Fruit fly (Drosophila melanogaster): ENCODE measurements around the gene CheA87a.

The CheA87a gene

DNA sequence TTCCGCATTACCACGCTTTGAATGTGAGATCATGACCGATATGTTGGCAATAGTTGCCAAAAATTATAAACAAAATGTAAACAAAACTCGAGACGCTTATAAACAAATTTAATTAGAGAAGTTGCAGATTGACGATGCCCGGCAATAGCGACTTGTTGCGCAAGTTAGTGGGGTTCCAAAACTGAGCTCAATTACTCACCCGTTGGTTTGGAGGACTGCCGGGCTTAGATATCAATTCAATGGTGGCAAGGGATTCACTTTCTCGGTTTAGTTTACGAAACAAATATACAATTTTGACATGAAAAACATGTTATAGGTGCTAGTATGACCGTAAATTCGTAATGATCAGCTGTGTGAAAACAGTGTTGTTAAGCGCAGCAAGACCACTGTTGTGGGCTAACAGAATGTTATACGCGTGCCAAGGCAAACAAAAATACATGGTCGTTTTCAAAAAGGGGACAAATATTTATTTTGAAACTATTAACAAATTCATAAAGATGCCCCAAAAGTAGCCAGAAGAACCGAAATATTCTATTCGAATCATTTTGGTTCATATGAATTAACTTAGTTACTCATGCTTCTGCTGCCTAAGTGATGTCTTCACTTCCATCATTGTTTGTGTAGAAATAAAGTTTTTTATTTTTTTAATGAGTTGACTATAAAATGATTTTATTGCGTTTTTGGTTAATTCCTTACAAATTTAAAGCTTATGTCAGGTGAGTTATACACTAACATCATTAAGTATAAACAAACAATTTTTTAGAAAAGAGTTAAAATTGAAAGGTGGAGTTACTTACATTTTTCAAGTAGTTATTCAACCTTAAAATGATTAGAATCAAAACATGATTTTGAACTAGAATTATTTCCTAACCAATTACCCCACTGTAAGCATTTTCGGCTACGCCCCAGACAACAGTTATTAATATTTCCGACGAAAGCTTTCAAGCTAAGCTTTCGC is 2.6 kb upstream of the CheA87a start, which contains the start of gene Elp6 (continued):
- TF ChIP-seq bab2 (GFP tag; optimal IDR thresholded peaks at IDR 0.05) (peak; percentile 39), Ada2b (GFP tag; IDR thresholded peaks at IDR 0.05) (peak; percentile 57), Bdp1 (GFP tag; optimal IDR thresholded peaks at IDR 0.05) (no peak), Poxn (GFP tag; IDR thresholded peaks at IDR 0.05) (no peak), sc (optimal IDR thresholded peaks at IDR 0.05) (no peak), sc (GFP tag; optimal IDR thresholded peaks at IDR 0.05) (peak; percentile 43), Ptx1 (GFP tag; IDR thresholded peaks at IDR 0.05) (peak; percentile 69), chn (GFP tag; optimal IDR thresholded peaks at IDR 0.05) (peak; percentile 69), bowl (GFP tag; IDR thresholded peaks at IDR 0.05) (no peak), ro (GFP tag; IDR thresholded peaks at IDR 0.05) (no peak), btn (GFP tag; optimal IDR thresholded peaks at IDR 0.05) (peak; percentile 16), CG10654 (GFP tag; optimal IDR thresholded peaks at IDR 0.05) (peak; percentile 38), h (optimal IDR thresholded peaks at IDR 0.05) (no peak), CG32532 (GFP tag; IDR thresholded peaks at IDR 0.05) (peak; percentile 67), sd (tag; optimal IDR thresholded peaks at IDR 0.05) (no peak), CG9932 (GFP tag; IDR thresholded peaks at IDR 0.05) (peak; percentile 70), Bgb (GFP tag; IDR thresholded peaks at IDR 0.05; ENCODE audit: partially characterized antibody) (no peak), chif (GFP tag; optimal IDR thresholded peaks at IDR 0.05) (peak; percentile 35 to 46), CG11085 (GFP tag; IDR thresholded peaks at IDR 0.05) (peak; percentile 48; the same call in 1 of the 2 replicates), dmrt11E (tag; optimal IDR thresholded peaks at IDR 0.05) (no peak), CoRest (tag; optimal IDR thresholded peaks at IDR 0.05) (peak; percentile 80), Xbp1 (GFP tag; optimal IDR thresholded peaks at IDR 0.05) (peak; percentile 67), gsb-n (tag; optimal IDR thresholded peaks at IDR 0.05) (no peak), CG4404 (GFP tag; IDR thresholded peaks at IDR 0.05) (no peak), CG17912 (GFP tag; optimal IDR thresholded peaks at IDR 0.05) (no peak), CG2120 (GFP tag; optimal IDR thresholded peaks at IDR 0.05) (peak; percentile 86), Jarid2 (GFP tag; optimal IDR thresholded peaks at IDR 0.05) (peak; percentile 25), Deaf1 (tag; optimal IDR thresholded peaks at IDR 0.05) (peak; percentile 37), Aef1 (GFP tag; IDR thresholded peaks at IDR 0.05) (peak; percentile 63), pum (GFP tag; optimal IDR thresholded peaks at IDR 0.05) (peak; percentile 65), Tbp (GFP tag; optimal IDR thresholded peaks at IDR 0.05) (no peak), CG32772 (GFP tag; IDR thresholded peaks at IDR 0.05) (no peak), CG2116 (GFP tag; optimal IDR thresholded peaks at IDR 0.05) (peak; percentile 19), CG7786 (GFP tag; optimal IDR thresholded peaks at IDR 0.05) (peak; percentile 35), tin (GFP tag; optimal IDR thresholded peaks at IDR 0.05) (peak; percentile 45), CG18262 (tag; optimal IDR thresholded peaks at IDR 0.05) (peak; percentile 62), eyg (GFP tag; optimal IDR thresholded peaks at IDR 0.05) (peak; percentile 52), aop (GFP tag; IDR thresholded peaks at IDR 0.05) (no peak), MTF-1 (GFP tag; optimal IDR thresholded peaks at IDR 0.05; ENCODE audit: borderline replicate concordance) (no peak), wor (GFP tag; IDR thresholded peaks at IDR 0.05) (no peak), CG10366 (GFP tag; IDR thresholded peaks at IDR 0.05) (peak; percentile 66), wdn (GFP tag; IDR thresholded peaks at IDR 0.05) (no peak), CG16779 (GFP tag; IDR thresholded peaks at IDR 0.05) (no peak), prd (optimal IDR thresholded peaks at IDR 0.05) (no peak), prd (GFP tag; IDR thresholded peaks at IDR 0.05) (peak; percentile 64), hkb (optimal IDR thresholded peaks at IDR 0.05) (no peak), hkb (GFP tag; IDR thresholded peaks at IDR 0.05) (peak; percentile 60; the same call in 1 of the 2 replicates), CG16813 (GFP tag; IDR thresholded peaks at IDR 0.05; ENCODE audit: partially characterized antibody) (no peak), HLHmδ (GFP tag; optimal IDR thresholded peaks at IDR 0.05) (no peak), Doc2 (GFP tag; IDR thresholded peaks at IDR 0.05) (no peak), CG2875 (GFP tag; optimal IDR thresholded peaks at IDR 0.05) (peak; percentile 34)

All from whole organism, embryonic.